Fruit fly (Drosophila melanogaster): ENCODE data around the gene Sbf.

- TF ChIP-seq h (optimal IDR thresholded peaks at IDR 0.05) (no peak), psq (optimal IDR thresholded peaks at IDR 0.05) (no peak), ttk (optimal IDR thresholded peaks at IDR 0.05) (no peak), insv (optimal IDR thresholded peaks at IDR 0.05) (no peak), Sin3A (optimal IDR thresholded peaks at IDR 0.05) (no peak), Myc (optimal IDR thresholded peaks at IDR 0.05) (no peak)
These were observed 17.3 kb downstream of the Sbf start for dm6 chr3R:11779357-11780018.
